Worm (Caenorhabditis elegans) whole organism, early embryonic: ENCODE data around the gene F32D8.13.

Experiments used
- B0310.2 ChIP-seq: sonication (generic microtip); optimal IDR thresholded peaks from 2 replicates; lab custom pipeline; 2016; ENCODE audit warnings: mild to moderate bottlenecking, missing genetic modification characterization, missing compliant biosample characterization
- F13C5.2 ChIP-seq: sonication (generic microtip); optimal IDR thresholded peaks from 2 replicates; lab custom pipeline; 2017; ENCODE audit warnings: mild to moderate bottlenecking, missing genetic modification characterization, inconsistent platforms, missing compliant biosample characterization
- aly-1 ChIP-seq: sonication (generic microtip); optimal IDR thresholded peaks from 2 replicates; lab custom pipeline; 2016; ENCODE audit warnings: missing genetic modification characterization, missing compliant biosample characterization
- ama-1 ChIP-seq: fragments of 150-350 bp; optimal IDR thresholded peaks from 2 replicates; lab custom pipeline; 2014
- ceh-13 ChIP-seq: fragments of 200-800 bp; sonication (Bioruptor generic); optimal IDR thresholded peaks from 2 replicates; lab custom pipeline; 2018; ENCODE audit warnings: mild to moderate bottlenecking, missing genetic modification characterization, missing compliant biosample characterization
- ceh-36 ChIP-seq: sonication (generic microtip); optimal IDR thresholded peaks from 2 replicates; lab custom pipeline; 2016; ENCODE audit warnings: missing genetic modification characterization, inconsistent platforms, missing compliant biosample characterization
- ets-7 ChIP-seq: sonication (generic microtip); optimal IDR thresholded peaks from 2 replicates; lab custom pipeline; 2016; ENCODE audit warnings: missing genotype, missing genetic modification characterization, missing compliant biosample characterization
- flt-1 ChIP-seq: fragments of 200-800 bp; sonication (Bioruptor generic); IDR thresholded peaks from 2 replicates; pipeline ENCODE4 v1.3.6; 2022; ENCODE audit warnings: missing genetic modification characterization, missing compliant biosample characterization
- hmbx-1 ChIP-seq: sonication (generic microtip); optimal IDR thresholded peaks from 2 replicates; lab custom pipeline; 2016; ENCODE audit warnings: mild to moderate bottlenecking, missing genetic modification characterization, missing compliant biosample characterization
- hmg-4 ChIP-seq: fragments of 200-800 bp; sonication (Bioruptor generic); optimal IDR thresholded peaks from 2 replicates; lab custom pipeline; 2018; ENCODE audit warnings: mild to moderate bottlenecking, missing genetic modification characterization, missing compliant biosample characterization
- hnd-1 ChIP-seq: sonication (generic microtip); optimal IDR thresholded peaks from 2 replicates; lab custom pipeline; 2016; ENCODE audit warnings: missing genetic modification characterization, missing compliant biosample characterization
- pes-1 ChIP-seq: fragments of 200-800 bp; sonication (Bioruptor generic); IDR thresholded peaks from 2 replicates; pipeline ENCODE4 v1.3.6; 2022; ENCODE audit warnings: missing genetic modification reagents, missing genetic modification characterization, missing compliant biosample characterization
- scrt-1 ChIP-seq: fragments of 200-800 bp; sonication (Bioruptor generic); IDR thresholded peaks from 2 replicates; pipeline ENCODE4 v1.3.6; 2022; ENCODE audit warnings: missing genetic modification characterization, missing compliant biosample characterization
- sea-1 ChIP-seq: fragments of 200-800 bp; sonication (Bioruptor generic); conservative IDR thresholded peaks from 2 replicates; pipeline ENCODE4 v1.3.6; 2022; ENCODE audit warnings: missing genetic modification characterization, missing compliant biosample characterization
- tbx-11 ChIP-seq: fragments of 200-800 bp; sonication (Bioruptor generic); IDR thresholded peaks from 2 replicates; pipeline ENCODE4 v1.3.6; 2022; ENCODE audit warnings: missing genetic modification characterization, missing compliant biosample characterization
- tbx-37 ChIP-seq: fragments of 200-800 bp; sonication (Bioruptor generic); conservative IDR thresholded peaks from 2 replicates; pipeline ENCODE4 v1.3.6; 2022; ENCODE audit warnings: missing genetic modification reagents, missing genetic modification characterization, missing compliant biosample characterization
- tra-4 ChIP-seq: sonication (generic microtip); optimal IDR thresholded peaks from 2 replicates; lab custom pipeline; 2017; ENCODE audit warnings: missing genetic modification characterization, missing compliant biosample characterization

Gene F32D8.13

DNA sequence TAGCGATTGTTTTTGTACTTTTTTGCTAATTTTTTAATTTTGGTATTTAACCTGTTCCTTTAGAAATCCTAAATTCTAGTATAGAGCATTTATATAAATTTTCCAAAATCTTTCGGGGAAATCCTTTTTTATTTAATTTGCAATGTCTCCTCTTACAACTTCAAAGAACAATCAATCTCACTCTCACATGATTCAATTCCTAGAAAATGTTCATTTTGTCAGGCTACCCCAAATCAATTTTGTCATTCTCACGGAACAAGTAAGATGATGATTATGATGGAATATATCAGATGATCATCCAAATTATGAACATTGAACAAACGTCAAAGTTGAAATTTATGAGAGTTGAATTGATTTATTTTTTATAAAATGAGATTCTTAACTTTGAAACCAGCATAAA lies 41.0 kb upstream of the F32D8.13 start:
- TF ChIP-seq tbx-11 (no peak), hmg-4 (GFP tag; lab: Kevin White, UChicago) (no peak), ets-7 (tag; lab: Kevin White, UChicago) (no peak), tra-4 (tag; lab: Kevin White, UChicago) (no peak), ceh-13 (GFP tag; lab: Kevin White, UChicago) (no peak), flt-1 (GFP tag; lab: Robert Waterston, UW) (no peak), hnd-1 (tag; lab: Kevin White, UChicago) (no peak), F13C5.2 (tag; lab: Kevin White, UChicago) (no peak)

DNA sequence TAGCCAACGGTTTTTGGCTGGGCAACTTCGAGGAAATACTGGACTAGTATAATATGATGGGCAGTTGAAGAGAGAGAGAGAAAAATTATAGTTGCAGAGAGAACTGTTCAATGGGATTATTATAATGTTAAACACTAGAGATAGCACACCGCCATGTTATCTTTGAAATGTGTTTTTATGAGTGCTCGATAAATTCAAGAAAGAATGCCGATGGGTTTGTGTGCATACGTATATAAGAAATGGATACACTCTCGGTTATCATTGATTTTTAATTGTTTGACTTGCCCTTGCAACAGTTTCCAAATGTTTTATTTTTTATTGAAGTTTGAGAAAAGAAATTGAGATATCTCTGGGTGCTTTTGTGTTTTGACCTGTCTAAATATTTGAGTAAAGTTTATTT lies 40.3 kb upstream of the F32D8.13 start, which contains the start of gene F17C11.12:
TSS of gene F17C11.12 (minus strand) at position 240 of the 400 bp plus-strand sequence.
- TF ChIP-seq ceh-36 (tag; lab: Kevin White, UChicago) (no peak), ceh-13 (GFP tag; lab: Kevin White, UChicago) (no peak), scrt-1 (GFP tag; lab: Robert Waterston, UW) (no peak), flt-1 (GFP tag; lab: Robert Waterston, UW) (no peak), sea-1 (GFP tag; lab: Robert Waterston, UW) (no peak), pes-1 (GFP tag; lab: Robert Waterston, UW) (no peak), ets-7 (tag; lab: Kevin White, UChicago) (no peak), hnd-1 (tag; lab: Kevin White, UChicago) (no peak), hmbx-1 (tag; lab: Kevin White, UChicago) (no peak)

DNA sequence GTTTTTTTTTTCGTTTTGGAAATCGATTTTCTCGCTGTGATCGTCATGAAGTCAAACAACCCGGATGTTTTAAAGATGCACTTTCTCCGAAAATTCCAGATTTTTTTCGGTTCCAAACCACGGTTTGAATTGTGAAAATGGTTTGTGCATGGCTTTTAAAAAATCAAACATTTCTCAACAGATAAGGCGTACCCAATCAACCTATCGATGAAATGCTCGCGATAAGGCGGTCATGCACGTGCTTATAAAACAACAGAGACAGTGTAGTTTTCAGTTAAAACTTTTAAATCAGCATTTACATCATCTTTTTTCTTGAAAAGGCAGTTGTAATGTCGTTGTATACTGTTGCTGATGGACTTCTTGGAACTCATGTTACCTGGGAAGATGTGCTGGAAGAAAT lies 36.1 kb upstream of the F32D8.13 start, which contains the start of gene F58B4.5:
TSS of gene F58B4.5 (plus strand) at position 283 of the 400 bp plus-strand sequence.
- no peak for TF ChIP-seq pes-1 (GFP tag; lab: Robert Waterston, UW)
- TF ChIP-seq aly-1 (tag; lab: Kevin White, UChicago), result no peak
- no peak for TF ChIP-seq ama-1 (lab: Kevin White, UChicago)
- no peak for TF ChIP-seq hmg-4 (GFP tag; lab: Kevin White, UChicago)
- no peak for TF ChIP-seq B0310.2 (tag; lab: Kevin White, UChicago)
- TF ChIP-seq hnd-1 (tag; lab: Kevin White, UChicago), result no peak
- no peak for TF ChIP-seq tbx-11
- no peak for TF ChIP-seq tbx-37 (GFP tag; lab: Robert Waterston, UW)
- no peak for TF ChIP-seq ceh-13 (GFP tag; lab: Kevin White, UChicago)
- TF ChIP-seq scrt-1 (GFP tag; lab: Robert Waterston, UW), result no peak
- no peak for TF ChIP-seq tra-4 (tag; lab: Kevin White, UChicago)
- no peak for TF ChIP-seq hmbx-1 (tag; lab: Kevin White, UChicago)

DNA sequence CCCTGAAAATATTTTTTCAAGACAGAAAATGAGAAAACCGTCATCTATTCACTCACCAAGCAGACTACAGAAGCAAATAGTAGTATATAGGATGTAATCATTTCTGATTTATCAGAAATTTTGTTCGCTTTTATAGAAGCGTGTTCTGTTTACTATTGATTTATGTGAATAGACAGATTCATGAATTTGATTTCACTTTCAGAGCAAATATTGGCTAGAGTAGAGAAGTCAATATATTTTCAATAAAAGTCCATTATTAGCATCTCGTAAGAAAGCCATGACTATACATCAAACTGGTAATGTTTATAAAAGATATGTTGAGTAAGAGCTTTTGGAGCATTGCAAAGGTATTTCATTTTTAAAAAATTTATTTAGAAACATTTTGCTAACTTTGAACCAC lies 34.8 kb upstream of the F32D8.13 start, which contains the start of gene scvp-1:
TSS of gene scvp-1 (minus strand) at position 101 of the 400 bp plus-strand sequence.
- TF ChIP-seq scrt-1 (GFP tag; lab: Robert Waterston, UW), result no peak
- no peak for TF ChIP-seq pes-1 (GFP tag; lab: Robert Waterston, UW)
- TF ChIP-seq sea-1 (GFP tag; lab: Robert Waterston, UW), result no peak
- no peak for TF ChIP-seq tbx-37 (GFP tag; lab: Robert Waterston, UW)
- TF ChIP-seq ceh-36 (tag; lab: Kevin White, UChicago), result no peak
- TF ChIP-seq B0310.2 (tag; lab: Kevin White, UChicago), result no peak
- no peak for TF ChIP-seq flt-1 (GFP tag; lab: Robert Waterston, UW)
- no peak for TF ChIP-seq tbx-11
- TF ChIP-seq hnd-1 (tag; lab: Kevin White, UChicago), result no peak
- TF ChIP-seq ama-1 (lab: Kevin White, UChicago), result no peak
- no peak for TF ChIP-seq F13C5.2 (tag; lab: Kevin White, UChicago)
- TF ChIP-seq hmg-4 (GFP tag; lab: Kevin White, UChicago), result no peak
- TF ChIP-seq ets-7 (tag; lab: Kevin White, UChicago), result no peak
- no peak for TF ChIP-seq hmbx-1 (tag; lab: Kevin White, UChicago)
- TF ChIP-seq aly-1 (tag; lab: Kevin White, UChicago), result no peak
- no peak for TF ChIP-seq ceh-13 (GFP tag; lab: Kevin White, UChicago)
- no peak for TF ChIP-seq tra-4 (tag; lab: Kevin White, UChicago)

DNA sequence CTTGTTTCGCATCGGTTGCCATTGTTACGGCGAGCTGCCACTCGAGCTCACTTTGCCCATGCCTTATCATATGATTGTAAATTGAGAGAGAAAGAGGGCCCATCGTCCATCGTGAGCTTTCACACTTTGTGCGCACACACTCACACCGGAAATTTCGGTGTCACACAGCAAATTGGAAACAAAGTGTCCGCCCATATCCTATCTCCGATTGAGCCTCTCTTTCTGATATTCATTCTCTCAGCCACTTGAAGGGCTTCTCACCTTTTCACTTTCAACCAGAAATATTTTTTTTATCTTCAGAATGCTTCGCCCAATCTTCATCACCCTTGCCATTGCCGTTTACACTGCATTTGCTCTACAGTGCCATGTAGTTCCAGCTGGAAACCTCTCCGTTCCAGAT lies 33.2 kb upstream of the F32D8.13 start, which contains the start of gene F58B4.3:
TSS of gene F58B4.3 (plus strand) at position 301 of the 400 bp plus-strand sequence.
- TF ChIP-seq aly-1 (tag; lab: Kevin White, UChicago), result no peak
- TF ChIP-seq ceh-13 (GFP tag; lab: Kevin White, UChicago), result no peak

DNA sequence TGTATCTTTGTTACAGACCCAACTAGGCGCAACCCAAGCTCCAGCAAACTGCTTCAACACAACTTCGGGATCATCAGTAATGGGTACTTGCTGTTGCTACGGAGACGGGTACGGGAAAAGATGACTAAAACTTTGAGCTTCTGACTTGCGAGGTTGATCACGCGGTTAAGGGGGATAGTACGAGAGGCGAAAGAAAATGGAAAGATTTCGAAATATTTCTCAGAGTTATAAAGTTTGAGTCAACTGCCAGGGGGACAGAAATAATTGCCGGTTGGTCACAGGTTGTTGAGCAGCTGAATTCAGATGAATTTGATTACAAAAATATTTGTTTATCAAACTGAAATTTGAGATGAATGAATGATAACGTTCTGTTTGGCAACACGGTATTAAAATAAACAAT lies 29.3 kb upstream of the F32D8.13 start:
- no peak for TF ChIP-seq tbx-37 (GFP tag; lab: Robert Waterston, UW)
- no peak for TF ChIP-seq hnd-1 (tag; lab: Kevin White, UChicago)
- TF ChIP-seq ama-1 (lab: Kevin White, UChicago), result no peak
- TF ChIP-seq F13C5.2 (tag; lab: Kevin White, UChicago), result no peak
- no peak for TF ChIP-seq ceh-13 (GFP tag; lab: Kevin White, UChicago)
- no peak for TF ChIP-seq sea-1 (GFP tag; lab: Robert Waterston, UW)
- TF ChIP-seq tbx-11, result no peak
- TF ChIP-seq ceh-36 (tag; lab: Kevin White, UChicago), result no peak
- TF ChIP-seq ets-7 (tag; lab: Kevin White, UChicago), result no peak
- TF ChIP-seq B0310.2 (tag; lab: Kevin White, UChicago), result no peak
- TF ChIP-seq tra-4 (tag; lab: Kevin White, UChicago), result no peak
- no peak for TF ChIP-seq hmbx-1 (tag; lab: Kevin White, UChicago)
- no peak for TF ChIP-seq flt-1 (GFP tag; lab: Robert Waterston, UW)
- TF ChIP-seq hmg-4 (GFP tag; lab: Kevin White, UChicago), result no peak
- TF ChIP-seq aly-1 (tag; lab: Kevin White, UChicago), result no peak

DNA sequence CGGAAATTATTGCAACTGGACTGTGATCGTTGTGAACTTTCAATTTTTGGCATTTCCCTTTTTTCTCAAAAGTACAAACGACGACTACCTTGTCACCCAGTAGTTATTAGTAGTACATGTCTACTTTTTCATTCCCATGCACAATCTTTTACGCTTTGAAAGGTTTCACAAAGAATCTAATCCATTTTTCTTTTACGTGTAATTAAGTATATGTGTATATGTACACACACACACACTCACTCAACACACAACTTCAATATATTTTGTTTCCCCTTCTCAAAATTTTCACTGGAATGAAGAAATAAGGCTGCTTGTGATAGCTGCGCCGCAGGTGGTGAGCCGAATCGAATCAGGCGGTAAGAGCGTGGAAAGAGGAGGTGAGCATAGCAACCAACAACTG lies 28.4 kb upstream of the F32D8.13 start, which contains the start of gene F58B4.6:
TSS of gene F58B4.6 (plus strand) at position 301 of the 400 bp plus-strand sequence.
- TF ChIP-seq sea-1 (GFP tag; lab: Robert Waterston, UW) (no peak), hnd-1 (tag; lab: Kevin White, UChicago) (no peak), B0310.2 (tag; lab: Kevin White, UChicago) (no peak), ceh-36 (tag; lab: Kevin White, UChicago) (no peak), hmbx-1 (tag; lab: Kevin White, UChicago) (no peak), hmg-4 (GFP tag; lab: Kevin White, UChicago) (no peak), ama-1 (lab: Kevin White, UChicago) (no peak), F13C5.2 (tag; lab: Kevin White, UChicago) (no peak), flt-1 (GFP tag; lab: Robert Waterston, UW) (no peak), tbx-11 (no peak), aly-1 (tag; lab: Kevin White, UChicago) (no peak), tbx-37 (GFP tag; lab: Robert Waterston, UW) (no peak), ceh-13 (GFP tag; lab: Kevin White, UChicago) (no peak), scrt-1 (GFP tag; lab: Robert Waterston, UW) (no peak), ets-7 (tag; lab: Kevin White, UChicago) (no peak), tra-4 (tag; lab: Kevin White, UChicago) (no peak), pes-1 (GFP tag; lab: Robert Waterston, UW) (no peak)
